Worm (Caenorhabditis elegans) whole organism, late embryonic: ENCODE data around the gene F20B10.3.

ENCODE experiments used
- ceh-34 ChIP-seq: sonication (generic microtip); optimal IDR thresholded peaks from 2 replicates; lab custom pipeline; 2016; ENCODE audit warnings: mild to moderate bottlenecking, missing genetic modification characterization, missing compliant biosample characterization
- odd-2 ChIP-seq: sonication (generic microtip); optimal IDR thresholded peaks from 2 replicates; lab custom pipeline; 2017; ENCODE audit warnings: antibody characterized with exemption, mild to moderate bottlenecking, missing genetic modification characterization, missing compliant biosample characterization

ce11 chrIV:12121076-12121475 lies 47.0 kb upstream of the F20B10.3 start, which contains the start of the genes ddb-1 and M18.6:
- TF ChIP-seq ceh-34 (tag; lab: Kevin White, UChicago) (no peak), odd-2 (tag; lab: Kevin White, UChicago) (no peak)
